Comparison of ENCODE assay signal across 3 fruit fly cellular contexts in genomic region chr3R:21319120-21319519, dm6.
A peak's percentile ranks its signal among the peaks of the same experiment; 100 is the strongest.
TF ChIP-seq lines count a peak whose summit lies in the region.

No protein-coding gene starts in this region.

- TF ChIP-seq CTCF in whole organism, embryonic (GFP tag; optimal IDR thresholded peaks at IDR 0.05; lab: Kevin White, UChicago): no peak

TF ChIP-seq in whole organism, adult, 20 proteins besides CTCF, POLR2A, EP300 and RAD21:
- no peak for TF ChIP-seq CG14711 (tag; optimal IDR thresholded peaks at IDR 0.05; lab: Kevin White, UChicago)
- no peak for TF ChIP-seq CG7045 (GFP tag; optimal IDR thresholded peaks at IDR 0.05; lab: Kevin White, UChicago)
- peak; percentile 11 for TF ChIP-seq bab1 (GFP tag; optimal IDR thresholded peaks at IDR 0.05; lab: Kevin White, UChicago)
- no peak for TF ChIP-seq ovo (GFP tag; optimal IDR thresholded peaks at IDR 0.05; lab: Kevin White, UChicago)
- no peak for TF ChIP-seq Crg-1 (GFP tag; optimal IDR thresholded peaks at IDR 0.05; lab: Kevin White, UChicago)
- no peak for TF ChIP-seq tj (GFP tag; optimal IDR thresholded peaks at IDR 0.05; lab: Kevin White, UChicago)
- no peak for TF ChIP-seq CG33017 (tag; optimal IDR thresholded peaks at IDR 0.05; lab: Kevin White, UChicago)
- TF ChIP-seq pad (GFP tag; optimal IDR thresholded peaks at IDR 0.05; lab: Kevin White, UChicago): no peak

TF ChIP-seq in whole organism, embryonic, 481 proteins besides CTCF, POLR2A, EP300 and RAD21:
- TF ChIP-seq CG7271 (tag; optimal IDR thresholded peaks at IDR 0.05; lab: Kevin White, UChicago) (peak; percentile 47), Bdp1 (GFP tag; optimal IDR thresholded peaks at IDR 0.05; lab: Kevin White, UChicago) (no peak), CG17829 (tag; optimal IDR thresholded peaks at IDR 0.05; lab: Kevin White, UChicago) (no peak), jumu (GFP tag; optimal IDR thresholded peaks at IDR 0.05; lab: Kevin White, UChicago) (no peak), CG3281 (GFP tag; optimal IDR thresholded peaks at IDR 0.05; lab: Kevin White, UChicago) (peak; percentile 1), trh (GFP tag; optimal IDR thresholded peaks at IDR 0.05; lab: Kevin White, UChicago) (no peak), Ets97D (GFP tag; optimal IDR thresholded peaks at IDR 0.05; lab: Kevin White, UChicago) (peak; percentile 27), Ets65A (GFP tag; lab: Kevin White, UChicago) (peak; percentile 94), stc (GFP tag; IDR thresholded peaks at IDR 0.05; lab: Robert Waterston, UW) (no peak), nom (GFP tag; optimal IDR thresholded peaks at IDR 0.05; lab: Kevin White, UChicago) (peak; percentile 68)

TF ChIP-seq in whole organism, prepupa, 60 proteins besides CTCF, POLR2A, EP300 and RAD21:
- TF ChIP-seq Eip78C (GFP tag; lab: Kevin White, UChicago): peak; percentile 47
- TF ChIP-seq CG6808 (GFP tag; optimal IDR thresholded peaks at IDR 0.05; lab: Kevin White, UChicago): peak; percentile 41
- TF ChIP-seq ss (GFP tag; optimal IDR thresholded peaks at IDR 0.05; lab: Kevin White, UChicago): peak; percentile 24 to 25
- TF ChIP-seq CG8319 (GFP tag; optimal IDR thresholded peaks at IDR 0.05; lab: Kevin White, UChicago): no peak
- TF ChIP-seq Eip93F (GFP tag; optimal IDR thresholded peaks at IDR 0.05; lab: Kevin White, UChicago): no peak
- TF ChIP-seq CG16779 (tag; optimal IDR thresholded peaks at IDR 0.05; lab: Kevin White, UChicago): no peak
TF ChIP-seq in whole organism, prepupa: peak in this region for 3.
